Worm (Caenorhabditis elegans): ENCODE results near the gene F25E5.2.
A peak's percentile ranks its signal among the peaks of the same experiment; 100 is the strongest.

Gene F25E5.2

ce11 chrV:7455008-7455407 is at the start of gene F25E5.2:
F25E5.2 (plus strand) TSS chrV:7455308.
- TF ChIP-seq nhr-129 (tag; optimal IDR thresholded peaks at IDR 0.05) (no peak), dmd-4 (tag; optimal IDR thresholded peaks at IDR 0.05) (no peak), sma-3 (GFP tag; optimal IDR thresholded peaks at IDR 0.05) (no peak), nhr-11 (tag; optimal IDR thresholded peaks at IDR 0.05) (no peak), mdl-1 (tag; optimal IDR thresholded peaks at IDR 0.05) (no peak), sma-9 (GFP tag; optimal IDR thresholded peaks at IDR 0.05) (no peak), sma-9 (tag; optimal IDR thresholded peaks at IDR 0.05) (no peak), gmeb-1 (tag; optimal IDR thresholded peaks at IDR 0.05) (no peak), ztf-11 (tag; optimal IDR thresholded peaks at IDR 0.05) (no peak), egl-27 (tag; optimal IDR thresholded peaks at IDR 0.05) (no peak), mbf-1 (tag; optimal IDR thresholded peaks at IDR 0.05) (no peak), C34F6.9 (tag; optimal IDR thresholded peaks at IDR 0.05) (no peak), ceh-82 (tag; optimal IDR thresholded peaks at IDR 0.05) (no peak), fos-1 (tag; optimal IDR thresholded peaks at IDR 0.05) (no peak)

- no peak for TF ChIP-seq elt-1 (tag; optimal IDR thresholded peaks at IDR 0.05)
- TF ChIP-seq C34F6.9 (tag; optimal IDR thresholded peaks at IDR 0.05): no peak
- no peak for TF ChIP-seq gmeb-1 (tag; optimal IDR thresholded peaks at IDR 0.05)
These were observed 46.6 kb upstream of the F25E5.2 start, which contains the start of gene srt-6 for ce11 chrV:7408520-7408919. srt-6 (minus strand) TSS chrV:7408814.

DNA sequence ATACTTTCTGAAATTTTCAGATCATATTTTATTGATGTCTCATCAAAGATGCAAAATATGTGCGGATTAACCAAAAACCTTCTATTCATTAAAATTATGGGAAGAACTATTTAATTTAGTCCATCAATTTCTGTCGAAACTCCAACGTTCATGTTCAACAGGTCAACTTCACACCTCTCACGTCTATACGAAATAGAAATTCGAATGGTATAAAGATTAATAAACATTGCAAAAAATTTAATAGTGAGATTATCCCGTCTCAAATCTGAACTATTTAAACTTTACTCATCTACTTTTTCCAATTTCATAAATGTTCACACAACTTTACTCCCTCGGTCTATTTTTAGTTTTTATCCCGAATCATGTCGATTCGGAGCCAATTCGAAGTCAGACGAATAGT is 45.5 kb upstream of the F25E5.2 start, which contains the start of gene R13D7.2:
R13D7.2 (plus strand) TSS at position 301 of the 400 bp plus-strand sequence.
- TF ChIP-seq nhr-25 (tag; optimal IDR thresholded peaks at IDR 0.05) (no peak), aly-2 (tag; optimal IDR thresholded peaks at IDR 0.05) (no peak), egl-27 (tag; optimal IDR thresholded peaks at IDR 0.05) (no peak), crh-2 (tag; optimal IDR thresholded peaks at IDR 0.05) (no peak), mab-5 (tag; optimal IDR thresholded peaks at IDR 0.05) (no peak)

- no peak for TF ChIP-seq elt-3 (tag; optimal IDR thresholded peaks at IDR 0.05)
- TF ChIP-seq nhr-77 (tag; optimal IDR thresholded peaks at IDR 0.05): no peak
- TF ChIP-seq ZK546.5 (tag; optimal IDR thresholded peaks at IDR 0.05): no peak
- TF ChIP-seq ztf-4 (tag; optimal IDR thresholded peaks at IDR 0.05): no peak
- TF ChIP-seq snpc-4 (tag; optimal IDR thresholded peaks at IDR 0.05): no peak
- TF ChIP-seq F13H6.1 (tag; optimal IDR thresholded peaks at IDR 0.05): no peak
These were observed 43.4 kb upstream of the F25E5.2 start, which contains the start of gene str-41 for ce11 chrV:7411695-7412094. str-41 (plus strand) TSS chrV:7411995.

ce11 chrV:7413107-7413774 is 41.9 kb upstream of the F25E5.2 start, which contains the start of gene F18E3.11:
F18E3.11 (plus strand) TSS chrV:7413482.
- TF ChIP-seq dmd-4 (tag; optimal IDR thresholded peaks at IDR 0.05) (no peak), nhr-25 (tag; optimal IDR thresholded peaks at IDR 0.05) (peak; percentile 85), blmp-1 (tag; optimal IDR thresholded peaks at IDR 0.05; ENCODE audit: insufficient read depth) (peak; percentile 78), sma-3 (GFP tag; optimal IDR thresholded peaks at IDR 0.05) (peak; percentile 49), ZK546.5 (tag; optimal IDR thresholded peaks at IDR 0.05) (no peak), lin-39 (tag; optimal IDR thresholded peaks at IDR 0.05) (no peak), crh-2 (tag; optimal IDR thresholded peaks at IDR 0.05) (peak; percentile 9), nhr-129 (tag; optimal IDR thresholded peaks at IDR 0.05) (peak; percentile 84), nhr-21 (tag; optimal IDR thresholded peaks at IDR 0.05) (peak; percentile 80), nhr-6 (tag; optimal IDR thresholded peaks at IDR 0.05) (peak; percentile 6), sma-9 (GFP tag; optimal IDR thresholded peaks at IDR 0.05) (peak; percentile 84), sma-9 (tag; optimal IDR thresholded peaks at IDR 0.05) (no peak), ama-1 (optimal IDR thresholded peaks at IDR 0.05) (peak; percentile 89)

DNA sequence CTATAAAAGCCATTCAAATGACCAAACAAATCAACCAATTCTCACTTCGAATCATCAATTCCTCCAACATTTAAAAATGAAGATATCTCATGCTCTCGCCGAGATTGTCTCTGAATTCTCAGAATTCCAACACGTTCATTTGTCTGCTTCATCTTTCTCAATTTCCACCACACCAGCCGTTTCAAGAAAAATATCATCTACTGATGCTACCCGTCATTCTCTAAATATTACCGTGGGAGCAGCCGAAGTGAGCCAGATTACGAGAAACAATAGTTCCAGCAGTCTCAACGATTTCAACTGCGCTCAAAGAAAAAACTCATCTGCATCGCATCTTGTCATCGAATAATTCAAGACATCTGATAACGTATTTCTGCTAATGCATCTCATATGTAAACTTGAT is 40.2 kb upstream of the F25E5.2 start, which contains the start of gene F18E3.12:
F18E3.12 (plus strand) TSS at position 77 of the 400 bp plus-strand sequence.
- TF ChIP-seq nhr-77 (tag; optimal IDR thresholded peaks at IDR 0.05) (no peak), blmp-1 (tag; optimal IDR thresholded peaks at IDR 0.05; ENCODE audit: insufficient read depth) (no peak), F13H6.1 (tag; optimal IDR thresholded peaks at IDR 0.05) (no peak), sem-4 (tag; optimal IDR thresholded peaks at IDR 0.05) (no peak), egl-27 (tag; optimal IDR thresholded peaks at IDR 0.05) (no peak), Y55F3AM.14 (GFP tag; optimal IDR thresholded peaks at IDR 0.05) (no peak), nhr-23 (tag; optimal IDR thresholded peaks at IDR 0.05) (no peak), ama-1 (optimal IDR thresholded peaks at IDR 0.05) (peak; percentile 77)

Data from whole organism, L2 larva.